Fruit fly (Drosophila melanogaster): Measurements from ENCODE around the gene EndoU.

Gene EndoU

DNA sequence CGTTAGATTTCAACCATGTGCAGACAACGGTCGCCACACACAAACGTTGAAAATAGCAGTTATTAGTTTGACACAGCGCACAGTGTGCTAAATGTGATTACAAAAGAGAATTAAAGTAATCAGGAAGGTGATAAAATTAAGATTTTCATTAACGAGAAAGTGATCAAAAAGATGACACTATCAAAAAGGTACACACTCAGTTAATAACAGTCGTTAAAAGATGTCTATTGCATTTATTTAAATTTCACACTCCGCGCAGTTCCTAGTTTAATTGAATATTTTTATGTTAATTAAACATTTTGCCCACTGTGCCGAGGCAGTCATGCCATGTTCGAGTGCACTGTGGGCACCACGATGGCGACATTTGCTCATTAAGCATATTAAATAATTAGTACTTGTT lies 19.0 kb downstream of the EndoU start (continued):
- TF ChIP-seq CG18476 (GFP tag; optimal IDR thresholded peaks at IDR 0.05) (no peak), trh (GFP tag; optimal IDR thresholded peaks at IDR 0.05) (no peak), wdn (GFP tag; IDR thresholded peaks at IDR 0.05) (no peak), Bgb (GFP tag; IDR thresholded peaks at IDR 0.05; ENCODE audit: partially characterized antibody) (no peak), chn (GFP tag; optimal IDR thresholded peaks at IDR 0.05) (no peak), MESR4 (GFP tag; optimal IDR thresholded peaks at IDR 0.05) (no peak), B-H2 (GFP tag; optimal IDR thresholded peaks at IDR 0.05) (no peak), CG13775 (GFP tag; optimal IDR thresholded peaks at IDR 0.05) (no peak), pho (GFP tag; optimal IDR thresholded peaks at IDR 0.05) (no peak), CG13123 (GFP tag; optimal IDR thresholded peaks at IDR 0.05) (no peak), inv (GFP tag; IDR thresholded peaks at IDR 0.05; ENCODE audit: partially characterized antibody) (no peak), stwl (tag; optimal IDR thresholded peaks at IDR 0.05) (no peak), CG6765 (GFP tag; optimal IDR thresholded peaks at IDR 0.05) (no peak), tup (GFP tag; optimal IDR thresholded peaks at IDR 0.05) (no peak), CG2889 (GFP tag; IDR thresholded peaks at IDR 0.05) (no peak), CG2129 (GFP tag; IDR thresholded peaks at IDR 0.05; ENCODE audit: partially characterized antibody) (no peak), CG4707 (GFP tag; optimal IDR thresholded peaks at IDR 0.05) (peak; percentile 29), so (GFP tag; IDR thresholded peaks at IDR 0.05) (no peak), salm (tag; optimal IDR thresholded peaks at IDR 0.05) (no peak), Nf-YA (GFP tag; IDR thresholded peaks at IDR 0.05) (no peak), lov (optimal IDR thresholded peaks at IDR 0.05) (no peak), lov (GFP tag; IDR thresholded peaks at IDR 0.05) (no peak), lola (GFP tag; optimal IDR thresholded peaks at IDR 0.05) (no peak), NFAT (GFP tag; IDR thresholded peaks at IDR 0.05) (no peak), z (GFP tag; IDR thresholded peaks at IDR 0.05) (no peak), CG9727 (GFP tag; optimal IDR thresholded peaks at IDR 0.05) (peak; percentile 15), CG13296 (GFP tag; optimal IDR thresholded peaks at IDR 0.05) (peak; percentile 14), slou (GFP tag; optimal IDR thresholded peaks at IDR 0.05) (no peak), unpg (GFP tag; optimal IDR thresholded peaks at IDR 0.05) (peak; percentile 56), CG5953 (GFP tag; IDR thresholded peaks at IDR 0.05) (no peak), CG8281 (tag; optimal IDR thresholded peaks at IDR 0.05) (no peak), ro (GFP tag; IDR thresholded peaks at IDR 0.05) (no peak), Sry-β (GFP tag; optimal IDR thresholded peaks at IDR 0.05) (no peak), CG13624 (GFP tag; optimal IDR thresholded peaks at IDR 0.05) (no peak), CG16813 (GFP tag; IDR thresholded peaks at IDR 0.05; ENCODE audit: partially characterized antibody) (no peak), Oaz (GFP tag; IDR thresholded peaks at IDR 0.05) (peak; percentile 54; the same call in 1 of the 2 replicates), nmo (GFP tag; optimal IDR thresholded peaks at IDR 0.05) (peak; percentile 40), chm (GFP tag; IDR thresholded peaks at IDR 0.05) (no peak), org-1 (GFP tag; optimal IDR thresholded peaks at IDR 0.05) (peak; percentile 30), en (GFP tag; optimal IDR thresholded peaks at IDR 0.05) (no peak), Adf1 (GFP tag; IDR thresholded peaks at IDR 0.05) (no peak), CG2199 (GFP tag; IDR thresholded peaks at IDR 0.05) (no peak), peb (GFP tag; IDR thresholded peaks at IDR 0.05) (no peak), pros (GFP tag; optimal IDR thresholded peaks at IDR 0.05) (no peak), Gug (GFP tag; IDR thresholded peaks at IDR 0.05) (0 out of 4 replicates have a peak, but pooled peaks have one; percentile 16), CkIIα-i1 (GFP tag; IDR thresholded peaks at IDR 0.05) (no peak), danr (GFP tag; IDR thresholded peaks at IDR 0.05) (no peak), bowl (GFP tag; IDR thresholded peaks at IDR 0.05) (no peak), Max (GFP tag; optimal IDR thresholded peaks at IDR 0.05) (no peak), esg (GFP tag; conservative IDR thresholded peaks at IDR 0.05) (0 out of 2 replicates have a peak, but pooled peaks have one; percentile 31), CG1024 (GFP tag; IDR thresholded peaks at IDR 0.05) (no peak), her (GFP tag; optimal IDR thresholded peaks at IDR 0.05) (no peak)
